Fruit fly (Drosophila melanogaster): Measurements from ENCODE around the gene CG33643.

Gene CG33643

dm6 chr2L:13530774-13531173, at the start of gene CG33643:
CG33643 (plus strand) TSS chr2L:13531074.
- TF ChIP-seq CG17801 (GFP tag; optimal IDR thresholded peaks at IDR 0.05; ENCODE audit: partially characterized antibody), result no peak

- TF ChIP-seq CG17801 (GFP tag; optimal IDR thresholded peaks at IDR 0.05; ENCODE audit: partially characterized antibody), result no peak
Measured at dm6 chr2L:13482258-13482657, 48.6 kb upstream of the CG33643 start.

- TF ChIP-seq CG17801 (GFP tag; optimal IDR thresholded peaks at IDR 0.05; ENCODE audit: partially characterized antibody), result no peak
Measured at dm6 chr2L:13497915-13498314, 33.0 kb upstream of the CG33643 start.

- TF ChIP-seq CG17801 (GFP tag; optimal IDR thresholded peaks at IDR 0.05; ENCODE audit: partially characterized antibody), result no peak
Measured at dm6 chr2L:13500416-13500815, 30.5 kb upstream of the CG33643 start.

- TF ChIP-seq CG17801 (GFP tag; optimal IDR thresholded peaks at IDR 0.05; ENCODE audit: partially characterized antibody), result no peak
Measured at dm6 chr2L:13509533-13510240, 21.2 kb upstream of the CG33643 start.

- no peak for TF ChIP-seq CG17801 (GFP tag; optimal IDR thresholded peaks at IDR 0.05; ENCODE audit: partially characterized antibody)
Measured at dm6 chr2L:13510870-13511867, 19.7 kb upstream of the CG33643 start.

- peak; percentile 49 for TF ChIP-seq CG17801 (GFP tag; optimal IDR thresholded peaks at IDR 0.05; ENCODE audit: partially characterized antibody)
Measured at dm6 chr2L:13512182-13513032, 18.5 kb upstream of the CG33643 start.

- no peak for TF ChIP-seq CG17801 (GFP tag; optimal IDR thresholded peaks at IDR 0.05; ENCODE audit: partially characterized antibody)
Measured at dm6 chr2L:13513033-13513330, 17.9 kb upstream of the CG33643 start.

- TF ChIP-seq CG17801 (GFP tag; optimal IDR thresholded peaks at IDR 0.05; ENCODE audit: partially characterized antibody), result peak; percentile 33
Measured at dm6 chr2L:13513331-13514261, 17.3 kb upstream of the CG33643 start.

dm6 chr2L:13514262-13514937, 16.5 kb upstream of the CG33643 start:
- TF ChIP-seq CG17801 (GFP tag; optimal IDR thresholded peaks at IDR 0.05; ENCODE audit: partially characterized antibody), result peak; percentile 74

- no peak for TF ChIP-seq CG17801 (GFP tag; optimal IDR thresholded peaks at IDR 0.05; ENCODE audit: partially characterized antibody)
Measured at dm6 chr2L:13514945-13515687, 15.8 kb upstream of the CG33643 start.

dm6 chr2L:13515688-13516037, 15.2 kb upstream of the CG33643 start:
- TF ChIP-seq CG17801 (GFP tag; optimal IDR thresholded peaks at IDR 0.05; ENCODE audit: partially characterized antibody), result no peak

- TF ChIP-seq CG17801 (GFP tag; optimal IDR thresholded peaks at IDR 0.05; ENCODE audit: partially characterized antibody), result no peak
Measured at dm6 chr2L:13521807-13522206, 9.1 kb upstream of the CG33643 start.

All from ovary, adult (tissue).